Worm (Caenorhabditis elegans) whole organism, midembryonic: ENCODE results near the gene mct-6.

Experiments
- T22C8.4 ChIP-seq: fragments of 200-800 bp; sonication (Bioruptor generic); IDR thresholded peaks from 2 replicates; pipeline ENCODE4 v1.3.6; 2022; ENCODE audit warnings: missing genetic modification characterization, missing compliant biosample characterization
- cog-1 ChIP-seq: sonication (generic microtip); optimal IDR thresholded peaks from 2 replicates; lab custom pipeline; 2016; ENCODE audit warnings: missing genetic modification characterization, missing compliant biosample characterization
- flt-1 ChIP-seq: fragments of 200-800 bp; sonication (Bioruptor generic); IDR thresholded peaks from 2 replicates; pipeline ENCODE4 v1.3.6; 2022; ENCODE audit warnings: missing genetic modification characterization, missing compliant biosample characterization
- klf-2 ChIP-seq: fragments of 200-800 bp; sonication (Bioruptor generic); conservative IDR thresholded peaks from 2 replicates; pipeline ENCODE4 v1.3.6; 2022; ENCODE audit warnings: missing genetic modification reagents, missing genetic modification characterization, missing compliant biosample characterization
- med-1 ChIP-seq: sonication (generic microtip); optimal IDR thresholded peaks from 2 replicates; lab custom pipeline; 2017; ENCODE audit warnings: missing genetic modification characterization, mild to moderate bottlenecking, missing compliant biosample characterization, antibody characterized with exemption, missing genetic modification reagents; ENCODE audit not compliant: insufficient read depth
- ref-1 ChIP-seq: fragments of 200-800 bp; sonication (Bioruptor generic); conservative IDR thresholded peaks from 2 replicates; pipeline ENCODE4 v1.3.6; 2022; ENCODE audit warnings: missing genetic modification reagents, missing genetic modification characterization, missing compliant biosample characterization
- tab-1 ChIP-seq: fragments of 200-800 bp; sonication (Bioruptor generic); IDR thresholded peaks from 2 replicates; pipeline ENCODE4 v1.3.6; 2022; ENCODE audit warnings: missing genetic modification characterization, missing compliant biosample characterization
- ztf-23 ChIP-seq: fragments of 200-800 bp; sonication (Bioruptor generic); IDR thresholded peaks from 2 replicates; pipeline ENCODE4 v1.3.6; 2022; ENCODE audit warnings: missing genetic modification reagents, missing genetic modification characterization, missing compliant biosample characterization
- ztf-29 ChIP-seq: fragments of 200-800 bp; sonication (Bioruptor generic); IDR thresholded peaks from 2 replicates; pipeline ENCODE4 v1.3.6; 2022; ENCODE audit warnings: missing genetic modification reagents, missing genetic modification characterization, missing compliant biosample characterization

ce11 chrX:16813148-16813547, 42.9 kb upstream of the mct-6 start:
- TF ChIP-seq flt-1 (GFP tag; lab: Robert Waterston, UW): no peak
- no peak for TF ChIP-seq med-1 (GFP tag; lab: Kevin White, UChicago)
- TF ChIP-seq ztf-23 (GFP tag; lab: Robert Waterston, UW): no peak
- TF ChIP-seq tab-1 (GFP tag; lab: Robert Waterston, UW): no peak
- TF ChIP-seq cog-1: no peak
- TF ChIP-seq ztf-29 (GFP tag; lab: Robert Waterston, UW): no peak
- no peak for TF ChIP-seq klf-2 (GFP tag; lab: Robert Waterston, UW)
- no peak for TF ChIP-seq ref-1
- TF ChIP-seq T22C8.4 (GFP tag; lab: Robert Waterston, UW): no peak
